Worm (Caenorhabditis elegans) whole organism, midembryonic: ENCODE results near the gene F46C5.2.

ENCODE experiments used
- T22C8.4 ChIP-seq: fragments of 200-800 bp; sonication (Bioruptor generic); IDR thresholded peaks from 2 replicates; pipeline ENCODE4 v1.3.6; 2022; ENCODE audit warnings: missing genetic modification characterization, missing compliant biosample characterization
- cog-1 ChIP-seq: sonication (generic microtip); optimal IDR thresholded peaks from 2 replicates; lab custom pipeline; 2016; ENCODE audit warnings: missing genetic modification characterization, missing compliant biosample characterization
- klf-2 ChIP-seq: fragments of 200-800 bp; sonication (Bioruptor generic); conservative IDR thresholded peaks from 2 replicates; pipeline ENCODE4 v1.3.6; 2022; ENCODE audit warnings: missing genetic modification reagents, missing genetic modification characterization, missing compliant biosample characterization

DNA sequence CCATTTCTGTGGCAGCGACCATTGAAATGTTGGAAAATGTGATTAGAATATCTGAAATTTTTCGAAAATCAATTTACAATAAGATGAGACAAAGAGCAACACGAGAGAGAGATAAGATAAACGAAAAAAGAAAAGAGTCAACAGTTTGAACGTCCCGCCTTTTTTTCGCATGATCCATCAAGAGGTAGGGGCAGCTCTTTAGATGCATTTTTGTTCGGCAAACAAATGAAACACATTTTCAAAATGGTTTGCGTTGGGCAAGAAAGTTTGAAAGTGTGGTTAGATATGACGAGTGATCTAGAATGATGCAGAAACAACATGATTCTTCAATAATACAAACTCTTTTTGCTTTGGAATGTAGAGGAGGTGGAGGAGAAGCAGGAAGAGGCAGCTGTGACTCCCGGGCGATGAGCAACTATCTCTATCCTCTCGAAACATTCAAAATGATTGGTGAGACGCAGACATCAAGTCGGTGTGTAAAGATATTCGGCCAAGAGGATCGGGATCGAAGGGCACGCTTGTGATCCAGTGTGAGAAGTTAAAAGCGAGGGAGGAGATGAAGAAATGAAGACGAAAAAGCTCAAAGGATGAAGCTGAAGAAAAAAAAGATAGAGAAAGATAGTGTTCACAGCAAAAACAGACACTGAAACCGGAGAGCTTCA, 15.5 kb upstream of the F46C5.2 start, which contains the start of gene F46C5.6:
- no peak for TF ChIP-seq klf-2
- TF ChIP-seq T22C8.4 (GFP tag; lab: Robert Waterston, UW): no peak
- no peak for TF ChIP-seq cog-1 (tag; lab: Kevin White, UChicago)
